Worm (Caenorhabditis elegans): ENCODE results near the gene C44C11.6.
"Not testable (repeated sequence)": the region's sequence is repeated elsewhere in the genome, so short reads cannot be mapped to it uniquely, and the experiment has no call there.

C44C11.6 gene

ce11 chrII:12311560-12311959 is 33.0 kb upstream of the C44C11.6 start, which contains the start of gene sre-51:
sre-51 (plus strand) TSS chrII:12311860.
- TF ChIP-seq lin-15B (tag; optimal IDR thresholded peaks at IDR 0.05), result no peak
- TF ChIP-seq daf-12 (tag; optimal IDR thresholded peaks at IDR 0.05), result no peak
- no peak for TF ChIP-seq fkh-10 (GFP tag; optimal IDR thresholded peaks at IDR 0.05)
- no peak for TF ChIP-seq nhr-77 (tag; optimal IDR thresholded peaks at IDR 0.05)
- TF ChIP-seq nhr-23 (tag; optimal IDR thresholded peaks at IDR 0.05), result no peak
- no peak for TF ChIP-seq fos-1 (tag; optimal IDR thresholded peaks at IDR 0.05)
- TF ChIP-seq nhr-28 (tag; optimal IDR thresholded peaks at IDR 0.05), result no peak

ce11 chrII:12318541-12318940 is 26.1 kb upstream of the C44C11.6 start, which contains the start of gene sre-49:
sre-49 (plus strand) TSS chrII:12318841.
- TF ChIP-seq nhr-237 (tag; optimal IDR thresholded peaks at IDR 0.05); unc-62 (GFP tag; optimal IDR thresholded peaks at IDR 0.05); ceh-9 (tag; optimal IDR thresholded peaks at IDR 0.05): not testable (repeated sequence)

- TF ChIP-seq elt-1 (tag; optimal IDR thresholded peaks at IDR 0.05), result no peak
Observed at ce11 chrII:12323305-12323704, 21.3 kb upstream of the C44C11.6 start, which contains the start of gene sre-53. sre-53 (minus strand) TSS chrII:12323405.

ce11 chrII:12324159-12324558 is 20.4 kb upstream of the C44C11.6 start, which contains the start of gene sre-56:
sre-56 (plus strand) TSS chrII:12324459.
- TF ChIP-seq lin-15B (tag; optimal IDR thresholded peaks at IDR 0.05) (no peak), ztf-4 (tag; optimal IDR thresholded peaks at IDR 0.05) (no peak), nhr-76 (tag; optimal IDR thresholded peaks at IDR 0.05) (no peak), pha-4 (tag; optimal IDR thresholded peaks at IDR 0.05) (no peak), nhr-237 (tag; optimal IDR thresholded peaks at IDR 0.05) (no peak)

- no peak for TF ChIP-seq unc-62 (GFP tag; optimal IDR thresholded peaks at IDR 0.05)
- TF ChIP-seq nhr-67 (tag; optimal IDR thresholded peaks at IDR 0.05), result no peak
Observed at ce11 chrII:12328994-12329393, 15.6 kb upstream of the C44C11.6 start, which contains the start of gene sre-55. sre-55 (plus strand) TSS chrII:12329294.

ce11 chrII:12332624-12333023 is 12.0 kb upstream of the C44C11.6 start, which contains the start of gene sre-54:
sre-54 (plus strand) TSS chrII:12332924.
- TF ChIP-seq unc-39 (tag; optimal IDR thresholded peaks at IDR 0.05) (no peak), ama-1 (optimal IDR thresholded peaks at IDR 0.05) (no peak), snpc-4 (tag; optimal IDR thresholded peaks at IDR 0.05) (no peak), nhr-67 (tag; optimal IDR thresholded peaks at IDR 0.05) (no peak), egl-5 (tag; optimal IDR thresholded peaks at IDR 0.05) (no peak), elt-2 (tag; optimal IDR thresholded peaks at IDR 0.05) (no peak), mdl-1 (tag; optimal IDR thresholded peaks at IDR 0.05) (no peak), fos-1 (tag; optimal IDR thresholded peaks at IDR 0.05) (no peak), zag-1 (tag; optimal IDR thresholded peaks at IDR 0.05) (no peak), pqm-1 (tag; optimal IDR thresholded peaks at IDR 0.05) (no peak), ZK546.5 (tag; optimal IDR thresholded peaks at IDR 0.05) (no peak), eor-1 (tag; optimal IDR thresholded peaks at IDR 0.05) (no peak), ztf-11 (tag; optimal IDR thresholded peaks at IDR 0.05) (no peak), aly-2 (tag; optimal IDR thresholded peaks at IDR 0.05) (no peak), lin-15B (tag; optimal IDR thresholded peaks at IDR 0.05) (no peak), nhr-76 (tag; optimal IDR thresholded peaks at IDR 0.05) (no peak), R02D3.7 (tag; optimal IDR thresholded peaks at IDR 0.05) (no peak), ceh-28 (tag; optimal IDR thresholded peaks at IDR 0.05) (no peak)

ce11 chrII:12335430-12335829 is 9.2 kb upstream of the C44C11.6 start, which contains the start of gene sre-52:
sre-52 (plus strand) TSS chrII:12335730.
- no peak for TF ChIP-seq elt-3 (tag; optimal IDR thresholded peaks at IDR 0.05)
- no peak for TF ChIP-seq elt-1 (tag; optimal IDR thresholded peaks at IDR 0.05)
- TF ChIP-seq ZK546.5 (tag; optimal IDR thresholded peaks at IDR 0.05), result no peak
- TF ChIP-seq R02D3.7 (tag; optimal IDR thresholded peaks at IDR 0.05), result no peak
- TF ChIP-seq tbx-2 (tag; optimal IDR thresholded peaks at IDR 0.05), result no peak
- TF ChIP-seq ama-1 (optimal IDR thresholded peaks at IDR 0.05), result no peak
- no peak for TF ChIP-seq unc-39 (tag; optimal IDR thresholded peaks at IDR 0.05)
- TF ChIP-seq skn-1 (tag; optimal IDR thresholded peaks at IDR 0.05), result no peak
- TF ChIP-seq nhr-12 (tag; optimal IDR thresholded peaks at IDR 0.05), result no peak
- TF ChIP-seq nhr-67 (tag; optimal IDR thresholded peaks at IDR 0.05), result no peak
- TF ChIP-seq nhr-43 (tag; optimal IDR thresholded peaks at IDR 0.05; ENCODE audit: poor library complexity, severe bottlenecking), result no peak
- no peak for TF ChIP-seq ceh-28 (tag; optimal IDR thresholded peaks at IDR 0.05)
